Worm (Caenorhabditis elegans): ENCODE results near the gene Y40B10B.1.

DNA sequence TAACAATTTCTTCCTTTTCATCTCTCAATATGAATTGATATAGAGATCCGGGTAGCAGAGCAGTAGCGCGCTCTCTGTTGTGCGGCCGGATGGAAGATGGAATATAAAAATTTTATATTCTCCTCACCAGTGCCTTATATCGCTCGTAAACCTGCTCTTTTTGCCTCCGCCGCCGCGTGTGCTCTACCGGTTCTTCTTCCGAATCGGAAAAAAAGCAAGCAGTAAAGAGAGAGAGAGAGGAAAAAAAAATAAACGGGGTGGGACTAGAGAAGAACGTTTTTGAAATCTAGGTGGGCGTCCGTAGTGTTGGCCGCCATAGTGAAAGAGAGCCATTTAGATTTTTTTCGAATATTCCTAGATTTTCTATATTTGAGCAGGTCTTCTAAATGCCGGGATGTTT, 23.4 kb downstream of the Y40B10B.1 start, which contains the start of gene glb-25:
- TF ChIP-seq ceh-100 (GFP tag; IDR thresholded peaks at IDR 0.05) = no peak
- no peak for TF ChIP-seq snpc-4 (GFP tag; optimal IDR thresholded peaks at IDR 0.05)
- no peak for TF ChIP-seq snpc-4 (tag; optimal IDR thresholded peaks at IDR 0.05)
- no peak for TF ChIP-seq dpff-1 (tag; optimal IDR thresholded peaks at IDR 0.05)
- TF ChIP-seq nfyb-1 (GFP tag; IDR thresholded peaks at IDR 0.05) = no peak
